Worm (Caenorhabditis elegans): ENCODE data around the gene F35G2.5.

ce11 chrIV:12244706-12245105, 25.3 kb downstream of the F35G2.5 start, which contains the start of gene sre-15:
- TF ChIP-seq pha-4 (tag; optimal IDR thresholded peaks at IDR 0.05): no peak
- TF ChIP-seq unc-62 (GFP tag; optimal IDR thresholded peaks at IDR 0.05): no peak
- no peak for TF ChIP-seq nhr-237 (tag; optimal IDR thresholded peaks at IDR 0.05)
- TF ChIP-seq nhr-28 (tag; optimal IDR thresholded peaks at IDR 0.05): no peak
- no peak for TF ChIP-seq ztf-11 (tag; optimal IDR thresholded peaks at IDR 0.05)
- TF ChIP-seq snpc-4 (tag; optimal IDR thresholded peaks at IDR 0.05): no peak
- TF ChIP-seq unc-39 (tag; optimal IDR thresholded peaks at IDR 0.05): no peak
- no peak for TF ChIP-seq sptf-1 (tag; optimal IDR thresholded peaks at IDR 0.05)
- no peak for TF ChIP-seq ces-1 (GFP tag; optimal IDR thresholded peaks at IDR 0.05)

Data from whole organism, mixed stage, embryonic.